Worm (Caenorhabditis elegans) whole organism, L2 larva: ENCODE measurements around the gene ZC506.1.

ENCODE experiments used
- R02D3.7 ChIP-seq: fragments of 150-350 bp; optimal IDR thresholded peaks from 2 replicates; lab custom pipeline; 2014; ENCODE audit warnings: missing biosample characterization, missing genetic modification characterization
- Y55F3AM.14 ChIP-seq: fragments of 200-800 bp; sonication (Bioruptor generic); optimal IDR thresholded peaks from 2 replicates; lab custom pipeline; 2018; ENCODE audit warnings: mild to moderate bottlenecking, missing genetic modification characterization, missing compliant biosample characterization
- ama-1 ChIP-seq: fragments of 150-350 bp; optimal IDR thresholded peaks from 2 replicates; lab custom pipeline; 2018; ENCODE audit warnings: inconsistent platforms
- crh-2 ChIP-seq: sonication (generic microtip); optimal IDR thresholded peaks from 2 replicates; lab custom pipeline; 2017; ENCODE audit warnings: missing biosample characterization, missing genetic modification characterization
- elt-3 ChIP-seq: sonication (generic microtip); optimal IDR thresholded peaks from 2 replicates; lab custom pipeline; 2017; ENCODE audit warnings: missing biosample characterization, missing genetic modification characterization
- lin-13 ChIP-seq: fragments of 150-350 bp; optimal IDR thresholded peaks from 2 replicates; lab custom pipeline; 2014; ENCODE audit warnings: missing biosample characterization, missing genetic modification reagents, missing genetic modification characterization
- mab-5 ChIP-seq: fragments of 150-350 bp; optimal IDR thresholded peaks from 2 replicates; lab custom pipeline; 2014; ENCODE audit warnings: missing biosample characterization, missing genetic modification characterization

ce11 chrX:9965275-9965674 is 6.5 kb downstream of the ZC506.1 start, which contains the start of gene pssy-1:
- TF ChIP-seq ama-1 (lab: Kevin White, UChicago) (no peak), lin-13 (GFP tag; lab: Kevin White, UChicago) (no peak), elt-3 (no peak), R02D3.7 (no peak), Y55F3AM.14 (GFP tag; lab: Kevin White, UChicago) (no peak), mab-5 (tag; lab: Kevin White, UChicago) (no peak), crh-2 (no peak)
